Fruit fly (Drosophila melanogaster): Measurements from ENCODE around the gene CG12795.

Gene CG12795

DNA sequence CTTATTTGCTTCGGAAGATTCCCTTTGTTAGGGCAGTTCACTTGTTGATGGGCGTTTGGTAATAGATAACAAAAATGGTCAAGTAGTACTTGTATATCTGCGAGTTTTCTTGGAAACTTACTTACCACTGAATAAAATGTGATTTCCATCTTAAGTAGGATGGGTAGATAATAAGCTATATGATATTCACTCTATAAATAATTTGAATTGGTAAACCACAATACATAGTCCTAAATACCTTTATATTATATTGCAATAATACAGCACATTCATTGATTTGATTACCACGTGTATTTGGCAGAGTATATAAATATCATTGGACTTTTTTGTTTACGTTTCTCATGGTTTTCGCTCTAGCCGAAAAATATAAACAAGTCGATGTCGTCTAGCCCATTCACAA lies 23.7 kb downstream of the CG12795 start (continued):
- 0 out of 2 replicates have a peak, but pooled peaks have one; percentile 37 for TF ChIP-seq ttk (GFP tag; IDR thresholded peaks at IDR 0.05)
- TF ChIP-seq D19A (tag; optimal IDR thresholded peaks at IDR 0.05) = peak; percentile 94
- 0 out of 3 replicates have a peak, but pooled peaks have one; percentile 27 for TF ChIP-seq CG2889 (GFP tag; IDR thresholded peaks at IDR 0.05)
- peak; percentile 46 for TF ChIP-seq CG10267 (tag; optimal IDR thresholded peaks at IDR 0.05)
- peak; percentile 28 for TF ChIP-seq CG17829 (tag; optimal IDR thresholded peaks at IDR 0.05)
- peak; percentile 2 for TF ChIP-seq slp2 (GFP tag; optimal IDR thresholded peaks at IDR 0.05)
- peak; percentile 26 for TF ChIP-seq dmrt11E (tag; optimal IDR thresholded peaks at IDR 0.05)
- TF ChIP-seq CkIIα-i1 (GFP tag; IDR thresholded peaks at IDR 0.05) = no peak
- no peak for TF ChIP-seq CG2875 (GFP tag; optimal IDR thresholded peaks at IDR 0.05)
- peak; percentile 40 for TF ChIP-seq ci (GFP tag; IDR thresholded peaks at IDR 0.05)
- TF ChIP-seq CG14050 (GFP tag; IDR thresholded peaks at IDR 0.05) = no peak; the same call in 2 of the 3 replicates
- TF ChIP-seq ind (GFP tag; optimal IDR thresholded peaks at IDR 0.05) = peak; percentile 58
- no peak for TF ChIP-seq twi (tag; optimal IDR thresholded peaks at IDR 0.05)
- peak; percentile 16 for TF ChIP-seq CG1602 (GFP tag; optimal IDR thresholded peaks at IDR 0.05)
- TF ChIP-seq Sox102F (GFP tag; optimal IDR thresholded peaks at IDR 0.05) = peak; percentile 65
- peak; percentile 76 for TF ChIP-seq HHEX (GFP tag; optimal IDR thresholded peaks at IDR 0.05)
- TF ChIP-seq oc (tag; optimal IDR thresholded peaks at IDR 0.05) = no peak
- peak; percentile 5 for TF ChIP-seq Hand (GFP tag; optimal IDR thresholded peaks at IDR 0.05)
- TF ChIP-seq CG16863 (GFP tag; optimal IDR thresholded peaks at IDR 0.05) = peak; percentile 1
- no peak for TF ChIP-seq NC2β (GFP tag; optimal IDR thresholded peaks at IDR 0.05)
- TF ChIP-seq Sin3A (optimal IDR thresholded peaks at IDR 0.05) = no peak
- TF ChIP-seq unc-4 (GFP tag; IDR thresholded peaks at IDR 0.05; ENCODE audit: partially characterized antibody) = no peak
- TF ChIP-seq al (GFP tag; IDR thresholded peaks at IDR 0.05) = peak; percentile 46; the same call in 1 of the 2 replicates
- TF ChIP-seq CG10959 (GFP tag; IDR thresholded peaks at IDR 0.05) = no peak
- no peak for TF ChIP-seq chinmo (GFP tag; IDR thresholded peaks at IDR 0.05; ENCODE audit: partially characterized antibody)
- no peak for TF ChIP-seq Hr78 (GFP tag; optimal IDR thresholded peaks at IDR 0.05)
- no peak for TF ChIP-seq lov (optimal IDR thresholded peaks at IDR 0.05)
- no peak for TF ChIP-seq lov (GFP tag; IDR thresholded peaks at IDR 0.05)
- peak; percentile 64 for TF ChIP-seq PHDP (tag; optimal IDR thresholded peaks at IDR 0.05)
- peak; percentile 35; the same call in 1 of the 2 replicates for TF ChIP-seq wor (GFP tag; IDR thresholded peaks at IDR 0.05)
- TF ChIP-seq CG16779 (GFP tag; IDR thresholded peaks at IDR 0.05) = no peak
- peak; percentile 59 for TF ChIP-seq esg (GFP tag; conservative IDR thresholded peaks at IDR 0.05)
- no peak for TF ChIP-seq CG10366 (GFP tag; IDR thresholded peaks at IDR 0.05)
- no peak for TF ChIP-seq eve (GFP tag; optimal IDR thresholded peaks at IDR 0.05)
- peak; percentile 38 for TF ChIP-seq CG14667 (GFP tag; IDR thresholded peaks at IDR 0.05)
- peak; percentile 30 for TF ChIP-seq CG6813 (GFP tag; optimal IDR thresholded peaks at IDR 0.05)
- no peak for TF ChIP-seq CG5953 (GFP tag; IDR thresholded peaks at IDR 0.05)
- TF ChIP-seq CG10543 (GFP tag; optimal IDR thresholded peaks at IDR 0.05) = peak; percentile 21
- peak; percentile 26 for TF ChIP-seq CG13775 (GFP tag; optimal IDR thresholded peaks at IDR 0.05)
- TF ChIP-seq CG31388 (GFP tag; optimal IDR thresholded peaks at IDR 0.05) = no peak
- peak; percentile 41 for TF ChIP-seq seq (GFP tag; IDR thresholded peaks at IDR 0.05)
- peak; percentile 62 for TF ChIP-seq CG10209 (GFP tag; optimal IDR thresholded peaks at IDR 0.05)
- no peak for TF ChIP-seq BEAF-32 (GFP tag; optimal IDR thresholded peaks at IDR 0.05)
- TF ChIP-seq slbo (GFP tag; IDR thresholded peaks at IDR 0.05) = peak; percentile 71
- no peak for TF ChIP-seq CG17912 (GFP tag; optimal IDR thresholded peaks at IDR 0.05)
- peak; percentile 62 for TF ChIP-seq CG12104 (GFP tag; optimal IDR thresholded peaks at IDR 0.05)
- TF ChIP-seq psq (GFP tag; optimal IDR thresholded peaks at IDR 0.05) = no peak
- no peak for TF ChIP-seq Scr (GFP tag; IDR thresholded peaks at IDR 0.05; ENCODE audit: partially characterized antibody)
- TF ChIP-seq CG9609 (GFP tag; optimal IDR thresholded peaks at IDR 0.05) = peak; percentile 10
- TF ChIP-seq CG32532 (GFP tag; IDR thresholded peaks at IDR 0.05) = peak; percentile 58; the same call in 1 of the 2 replicates
